Worm (Caenorhabditis elegans): Measurements from ENCODE around the gene smex-1.

DNA sequence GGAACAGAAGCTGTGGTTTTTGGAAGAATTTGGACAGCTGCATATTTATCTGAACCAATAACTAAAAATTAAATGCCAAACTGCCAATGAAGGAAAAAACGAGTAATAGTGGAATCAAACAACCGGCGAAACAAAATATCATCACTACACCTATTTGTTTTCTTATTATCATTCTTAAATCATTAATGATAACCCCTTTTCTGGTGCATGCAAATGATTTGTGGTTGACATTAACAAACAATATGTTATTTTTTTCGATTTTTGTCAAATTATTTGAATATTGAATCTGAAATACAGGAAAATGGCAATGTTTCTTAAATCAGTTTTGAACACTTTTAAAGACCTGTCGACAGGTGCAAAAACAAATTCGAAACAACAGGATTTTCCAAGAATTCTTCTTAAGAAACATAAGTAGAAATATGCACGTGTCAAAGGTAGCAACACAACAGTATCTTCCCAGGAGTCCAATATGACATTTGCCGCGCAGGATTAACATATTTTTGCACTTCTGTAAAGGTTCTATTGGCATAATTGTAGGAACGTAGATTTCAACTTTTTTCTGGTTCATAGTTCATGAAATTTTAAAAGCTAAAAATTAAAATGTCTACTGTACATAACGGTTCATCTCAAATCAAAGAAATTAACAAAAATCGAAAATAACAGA lies 3.6 kb upstream of the smex-1 start, which contains the start of gene W02D7.5:
- no peak for TF ChIP-seq sox-4 (tag; optimal IDR thresholded peaks at IDR 0.05)
- no peak for TF ChIP-seq pqm-1 (tag; optimal IDR thresholded peaks at IDR 0.05)
- TF ChIP-seq elt-4 (tag; optimal IDR thresholded peaks at IDR 0.05), result no peak
- no peak for TF ChIP-seq lin-11 (tag; optimal IDR thresholded peaks at IDR 0.05)
